Fruit fly (Drosophila melanogaster) whole organism, embryonic: ENCODE data around the gene CG34183.

Experiments used
- Abd-B ChIP-seq: fragments of 200-800 bp; sonication (Bioruptor generic); optimal IDR thresholded peaks from 2 replicates; lab custom pipeline; 2018; ENCODE audit warnings: missing biosample characterization, mild to moderate bottlenecking, missing genetic modification characterization, moderate library complexity
- C15 ChIP-seq: fragments of 200-800 bp; sonication (Bioruptor generic); IDR thresholded peaks from 3 replicates; pipeline ENCODE4 v1.3.6; 2022; ENCODE audit warnings: missing biosample characterization, missing genetic modification characterization
- CG10321 ChIP-seq: fragments of 200-800 bp; sonication (Bioruptor generic); IDR thresholded peaks from 2 replicates; pipeline ENCODE4 v1.3.6; 2022; ENCODE audit warnings: missing biosample characterization, missing genetic modification characterization
- CG10979 ChIP-seq: fragments of 200-800 bp; sonication (Bioruptor generic); optimal IDR thresholded peaks from 2 replicates; lab custom pipeline; 2018; ENCODE audit warnings: missing biosample characterization, mild to moderate bottlenecking, missing genetic modification characterization, moderate library complexity
- CG11456 ChIP-seq: fragments of 200-800 bp; sonication (Bioruptor generic); IDR thresholded peaks from 3 replicates; pipeline ENCODE4 v1.3.6; 2022; ENCODE audit warnings: missing biosample characterization, missing genetic modification characterization
- CG12299 ChIP-seq: fragments of 200-800 bp; sonication (Bioruptor generic); optimal IDR thresholded peaks from 2 replicates; lab custom pipeline; 2018; ENCODE audit warnings: missing biosample characterization, mild to moderate bottlenecking, missing genetic modification characterization
- CG13287 ChIP-seq: fragments of 200-800 bp; sonication (Bioruptor generic); IDR thresholded peaks from 2 replicates; pipeline ENCODE4 v1.3.6; 2022; ENCODE audit warnings: missing biosample characterization, missing genetic modification characterization; ENCODE audit not compliant: partially characterized antibody
- CG14050 ChIP-seq: fragments of 200-800 bp; sonication (Bioruptor generic); IDR thresholded peaks from 3 replicates; pipeline ENCODE4 v1.3.6; 2022; ENCODE audit warnings: missing biosample characterization, missing genetic modification characterization
- CG18619 ChIP-seq: fragments of 200-800 bp; sonication (Bioruptor generic); optimal IDR thresholded peaks from 3 replicates; lab custom pipeline; 2017; ENCODE audit warnings: missing biosample characterization, mild to moderate bottlenecking, missing genetic modification characterization
- CG2199 ChIP-seq: fragments of 200-800 bp; sonication (Bioruptor generic); IDR thresholded peaks from 3 replicates; pipeline ENCODE4 v1.3.6; 2022; ENCODE audit warnings: missing biosample characterization, missing genetic modification characterization
- CG32767 ChIP-seq: fragments of 200-800 bp; sonication (Bioruptor generic); IDR thresholded peaks from 2 replicates; pipeline ENCODE4 v1.3.6; 2022; ENCODE audit warnings: missing biosample characterization, missing genetic modification characterization
- CG6254 ChIP-seq: fragments of 200-800 bp; sonication (Bioruptor generic); optimal IDR thresholded peaks from 3 replicates; lab custom pipeline; 2017; ENCODE audit warnings: mild to moderate bottlenecking, missing biosample characterization, missing genetic modification reagents, missing genetic modification characterization
- CG6854 ChIP-seq: fragments of 200-800 bp; sonication (Bioruptor generic); optimal IDR thresholded peaks from 3 replicates; lab custom pipeline; 2017; ENCODE audit warnings: missing biosample characterization, mild to moderate bottlenecking, missing genetic modification characterization
- CG7839 ChIP-seq: fragments of 200-800 bp; sonication (Bioruptor generic); optimal IDR thresholded peaks from 3 replicates; lab custom pipeline; 2018; ENCODE audit warnings: missing biosample characterization, mild to moderate bottlenecking, missing genetic modification characterization, moderate library complexity
- CG8765 ChIP-seq: fragments of 200-800 bp; sonication (Bioruptor generic); IDR thresholded peaks from 2 replicates; pipeline ENCODE4 v1.3.6; 2022; ENCODE audit warnings: missing biosample characterization, missing genetic modification characterization
- CG8924 ChIP-seq: fragments of 200-800 bp; optimal IDR thresholded peaks from 3 replicates; lab custom pipeline; 2019; ENCODE audit warnings: missing biosample characterization, mild to moderate bottlenecking, missing genetic modification characterization, moderate library complexity
- CTCF ChIP-seq: fragments of 200-800 bp; sonication (Bioruptor generic); optimal IDR thresholded peaks from 2 replicates; lab custom pipeline; 2017; ENCODE audit warnings: missing biosample characterization, mild to moderate bottlenecking, missing genetic modification characterization, moderate library complexity
- Camta ChIP-seq: fragments of 200-800 bp; sonication (Bioruptor generic); optimal IDR thresholded peaks from 2 replicates; lab custom pipeline; 2016; ENCODE audit warnings: missing biosample characterization, missing genetic modification characterization
- Dek ChIP-seq: fragments of 200-800 bp; sonication (Bioruptor generic); optimal IDR thresholded peaks from 3 replicates; lab custom pipeline; 2019; ENCODE audit warnings: missing biosample characterization, mild to moderate bottlenecking, missing genetic modification characterization, moderate library complexity
- E2f2 ChIP-seq: fragments of 200-800 bp; sonication (Bioruptor generic); IDR thresholded peaks from 2 replicates; pipeline ENCODE4 v1.3.6; 2022; ENCODE audit warnings: missing biosample characterization, missing genetic modification characterization
- HmgZ ChIP-seq: fragments of 200-800 bp; sonication (Bioruptor generic); optimal IDR thresholded peaks from 2 replicates; lab custom pipeline; 2018; ENCODE audit warnings: missing biosample characterization, mild to moderate bottlenecking, missing genetic modification characterization
- Hsf ChIP-seq: fragments of 200-800 bp; sonication (Bioruptor generic); optimal IDR thresholded peaks from 3 replicates; lab custom pipeline; 2016; ENCODE audit warnings: missing biosample characterization, missing genetic modification characterization
- MBD-R2 ChIP-seq: fragments of 200-800 bp; sonication (Bioruptor generic); IDR thresholded peaks from 2 replicates; pipeline ENCODE4 v1.3.6; 2022; ENCODE audit warnings: missing biosample characterization, missing genetic modification characterization
- Mrtf ChIP-seq: fragments of 200-800 bp; sonication (Bioruptor generic); IDR thresholded peaks from 3 replicates; pipeline ENCODE4 v1.3.6; 2022; ENCODE audit warnings: missing biosample characterization, missing genetic modification characterization
- Oli ChIP-seq: fragments of 200-800 bp; sonication (Bioruptor generic); optimal IDR thresholded peaks from 2 replicates; lab custom pipeline; 2018; ENCODE audit warnings: missing biosample characterization, mild to moderate bottlenecking, missing genetic modification characterization, moderate library complexity
- Sox100B ChIP-seq: fragments of 200-800 bp; sonication (Bioruptor generic); optimal IDR thresholded peaks from 3 replicates; lab custom pipeline; 2018; ENCODE audit warnings: missing biosample characterization, mild to moderate bottlenecking, missing genetic modification characterization
- Sry-β ChIP-seq: fragments of 200-800 bp; sonication (Bioruptor generic); optimal IDR thresholded peaks from 2 replicates; lab custom pipeline; 2018; ENCODE audit warnings: missing biosample characterization, mild to moderate bottlenecking, missing genetic modification characterization, moderate library complexity
- al ChIP-seq: fragments of 200-800 bp; sonication (Bioruptor generic); IDR thresholded peaks from 2 replicates; pipeline ENCODE4 v1.3.6; 2022; ENCODE audit warnings: missing biosample characterization, missing genetic modification characterization
- ash1 ChIP-seq: fragments of 200-800 bp; sonication (Bioruptor generic); optimal IDR thresholded peaks from 2 replicates; lab custom pipeline; 2018; ENCODE audit warnings: missing biosample characterization, mild to moderate bottlenecking, missing genetic modification characterization
- bcd ChIP-seq: fragments of 200-800 bp; sonication (Bioruptor generic); optimal IDR thresholded peaks from 2 replicates; lab custom pipeline; 2017; ENCODE audit warnings: missing biosample characterization, mild to moderate bottlenecking, missing genetic modification characterization
- bowl ChIP-seq: fragments of 200-800 bp; sonication (Bioruptor generic); IDR thresholded peaks from 2 replicates; pipeline ENCODE4 v1.3.6; 2022; ENCODE audit warnings: missing biosample characterization, missing genetic modification characterization
- bsh ChIP-seq, 2 experiments: fragments of 200-800 bp; sonication (Bioruptor generic); optimal IDR thresholded peaks; 2 replicates each; lab custom pipeline; 2017 to 2018; ENCODE audit warnings: mild to moderate bottlenecking in 2 of 2, missing biosample characterization in 2 of 2, missing genetic modification characterization in 2 of 2, moderate library complexity in 1 of 2
- btn ChIP-seq: fragments of 200-800 bp; sonication (Bioruptor generic); optimal IDR thresholded peaks from 2 replicates; lab custom pipeline; 2016; ENCODE audit warnings: missing biosample characterization, missing genetic modification characterization
- chm ChIP-seq: fragments of 200-800 bp; sonication (Bioruptor generic); IDR thresholded peaks from 2 replicates; pipeline ENCODE4 v1.3.6; 2022; ENCODE audit warnings: missing biosample characterization, missing genetic modification characterization
- cwo ChIP-seq: fragments of 200-800 bp; sonication (Bioruptor generic); optimal IDR thresholded peaks from 3 replicates; lab custom pipeline; 2017; ENCODE audit warnings: missing biosample characterization, missing genetic modification characterization, mild to moderate bottlenecking, moderate library complexity, missing genetic modification reagents
- dati ChIP-seq: fragments of 200-800 bp; sonication (Bioruptor generic); IDR thresholded peaks from 2 replicates; pipeline ENCODE4 v1.3.6; 2022; ENCODE audit warnings: missing biosample characterization, missing genetic modification characterization
- en ChIP-seq: fragments of 200-800 bp; sonication (Bioruptor generic); optimal IDR thresholded peaks from 2 replicates; lab custom pipeline; 2016; ENCODE audit warnings: missing biosample characterization, missing genetic modification characterization
- jumu ChIP-seq: fragments of 200-800 bp; sonication (Bioruptor generic); optimal IDR thresholded peaks from 3 replicates; lab custom pipeline; 2016; ENCODE audit warnings: missing biosample characterization, missing genetic modification characterization
- lilli ChIP-seq: fragments of 200-800 bp; sonication (Bioruptor generic); optimal IDR thresholded peaks from 3 replicates; lab custom pipeline; 2016; ENCODE audit warnings: missing biosample characterization, missing genetic modification characterization
- lmd ChIP-seq: fragments of 200-800 bp; sonication (Bioruptor generic); IDR thresholded peaks from 2 replicates; pipeline ENCODE4 v1.3.6; 2022; ENCODE audit warnings: missing biosample characterization, missing genetic modification characterization
- mam ChIP-seq: fragments of 200-800 bp; sonication (Bioruptor generic); optimal IDR thresholded peaks from 3 replicates; lab custom pipeline; 2016; ENCODE audit warnings: missing biosample characterization, missing genetic modification characterization
- nmo ChIP-seq: fragments of 200-800 bp; sonication (Bioruptor generic); optimal IDR thresholded peaks from 2 replicates; lab custom pipeline; 2018; ENCODE audit warnings: missing biosample characterization, mild to moderate bottlenecking, missing genetic modification characterization, moderate library complexity
- nom ChIP-seq: fragments of 200-800 bp; sonication (Bioruptor generic); optimal IDR thresholded peaks from 2 replicates; lab custom pipeline; 2017; ENCODE audit warnings: missing biosample characterization, missing genetic modification characterization, mild to moderate bottlenecking, moderate library complexity, missing genetic modification reagents
- pita ChIP-seq: fragments of 200-800 bp; sonication (Bioruptor generic); optimal IDR thresholded peaks from 2 replicates; lab custom pipeline; 2017; ENCODE audit warnings: missing biosample characterization, mild to moderate bottlenecking, missing genetic modification characterization
- so ChIP-seq: fragments of 200-800 bp; sonication (Bioruptor generic); IDR thresholded peaks from 3 replicates; pipeline ENCODE4 v1.3.6; 2022; ENCODE audit warnings: missing biosample characterization, missing genetic modification characterization
- stwl ChIP-seq: fragments of 200-800 bp; sonication (Bioruptor generic); optimal IDR thresholded peaks from 3 replicates; lab custom pipeline; 2018; ENCODE audit warnings: missing biosample characterization, mild to moderate bottlenecking, missing genetic modification characterization, moderate library complexity
- tgo ChIP-seq: fragments of 200-800 bp; sonication (Bioruptor generic); IDR thresholded peaks from 3 replicates; pipeline ENCODE4 v1.3.6; 2022; ENCODE audit warnings: missing biosample characterization, missing genetic modification characterization
- tx ChIP-seq: fragments of 200-800 bp; sonication (Bioruptor generic); optimal IDR thresholded peaks from 2 replicates; lab custom pipeline; 2016; ENCODE audit warnings: missing biosample characterization, missing genetic modification characterization
- vvl ChIP-seq: fragments of 200-800 bp; sonication (Bioruptor generic); IDR thresholded peaks from 2 replicates; pipeline ENCODE4 v1.3.6; 2022; ENCODE audit warnings: missing biosample characterization, missing genetic modification characterization
- wor ChIP-seq: fragments of 200-800 bp; sonication (Bioruptor generic); IDR thresholded peaks from 2 replicates; pipeline ENCODE4 v1.3.6; 2022; ENCODE audit warnings: missing biosample characterization, missing genetic modification characterization
- zen2 ChIP-seq: fragments of 200-800 bp; sonication (Bioruptor generic); IDR thresholded peaks from 3 replicates; pipeline ENCODE4 v1.3.6; 2022; ENCODE audit warnings: missing biosample characterization, missing genetic modification characterization; ENCODE audit not compliant: partially characterized antibody

CG34183 gene

dm6 chr2L:9921401-9921800 is 30.8 kb upstream of the CG34183 start, which contains the start of gene CG4592 (continued):
- peak; percentile 86 for TF ChIP-seq vvl (GFP tag; lab: Robert Waterston, UW)
- TF ChIP-seq CG8924: peak; percentile 75
- TF ChIP-seq CG7839 (tag; lab: Kevin White, UChicago): no peak
- no peak for TF ChIP-seq Dek (tag; lab: Kevin White, UChicago)
- TF ChIP-seq nmo (GFP tag; lab: Kevin White, UChicago): peak; percentile 56
- TF ChIP-seq al (GFP tag; lab: Robert Waterston, UW): no peak
- peak; percentile 60 for TF ChIP-seq E2f2 (GFP tag; lab: Robert Waterston, UW)
- TF ChIP-seq CG32767 (GFP tag; lab: Robert Waterston, UW): peak; percentile 56; the same call in 1 of the 2 replicates
- TF ChIP-seq Oli: peak; percentile 33
- no peak for TF ChIP-seq Sox100B (GFP tag; lab: Kevin White, UChicago)
- TF ChIP-seq CG13287: peak; percentile 40; the same call in 1 of the 2 replicates
- peak; percentile 69 for TF ChIP-seq lilli (GFP tag; lab: Kevin White, UChicago)
- TF ChIP-seq ash1 (GFP tag; lab: Kevin White, UChicago): no peak
- TF ChIP-seq CG2199 (GFP tag; lab: Robert Waterston, UW): no peak
- no peak for TF ChIP-seq bowl
- TF ChIP-seq Mrtf (GFP tag; lab: Robert Waterston, UW): peak; percentile 31; the same call in 2 of the 3 replicates
- TF ChIP-seq HmgZ (tag; lab: Kevin White, UChicago): peak; percentile 63
- peak; percentile 46 for TF ChIP-seq CG6854 (GFP tag; lab: Kevin White, UChicago)
- TF ChIP-seq en (GFP tag; lab: Kevin White, UChicago): no peak
- TF ChIP-seq Hsf (GFP tag; lab: Kevin White, UChicago): peak; percentile 72
- TF ChIP-seq mam (GFP tag; lab: Kevin White, UChicago): peak; percentile 33
- peak; percentile 37 for TF ChIP-seq Camta (GFP tag; lab: Kevin White, UChicago)
- peak; percentile 14 for TF ChIP-seq pita (GFP tag; lab: Kevin White, UChicago)
- peak; percentile 59 for TF ChIP-seq bcd (GFP tag; lab: Kevin White, UChicago)
- TF ChIP-seq chm: peak; percentile 90
- peak; percentile 32; the same call in 1 of the 2 replicates for TF ChIP-seq CG10321 (GFP tag; lab: Robert Waterston, UW)
- TF ChIP-seq C15 (GFP tag; lab: Robert Waterston, UW): no peak
- TF ChIP-seq jumu (GFP tag; lab: Kevin White, UChicago): peak; percentile 30
- peak; percentile 63 for TF ChIP-seq tgo (GFP tag; lab: Robert Waterston, UW)
- TF ChIP-seq btn (GFP tag; lab: Kevin White, UChicago): no peak
- TF ChIP-seq CG10979: peak; percentile 73
- peak in 1 of 2 experiments; percentile 70 for TF ChIP-seq bsh (GFP tag; optimal IDR thresholded peaks at IDR 0.05; lab: Kevin White, UChicago)
- TF ChIP-seq CG12299 (tag; lab: Kevin White, UChicago): peak; percentile 19
- no peak for TF ChIP-seq zen2 (GFP tag; lab: Robert Waterston, UW)
- no peak for TF ChIP-seq Sry-β (GFP tag; lab: Kevin White, UChicago)
- TF ChIP-seq Abd-B (GFP tag; lab: Kevin White, UChicago): no peak
- no peak for TF ChIP-seq stwl (tag; lab: Kevin White, UChicago)
- TF ChIP-seq CG6254: peak; percentile 5
- TF ChIP-seq CG14050 (GFP tag; lab: Robert Waterston, UW): 0 out of 3 replicates have a peak, but pooled peaks have one; percentile 32
- TF ChIP-seq cwo (GFP tag; lab: Kevin White, UChicago): peak; percentile 14
- TF ChIP-seq nom (GFP tag; lab: Kevin White, UChicago): no peak
- peak; percentile 10 for TF ChIP-seq CG18619 (GFP tag; lab: Kevin White, UChicago)
- no peak for TF ChIP-seq tx (GFP tag; lab: Kevin White, UChicago)
- peak; percentile 57; the same call in 1 of the 2 replicates for TF ChIP-seq lmd (GFP tag; lab: Robert Waterston, UW)
- no peak for TF ChIP-seq CTCF (GFP tag; lab: Kevin White, UChicago)
- TF ChIP-seq CG8765 (GFP tag; lab: Robert Waterston, UW): no peak
- 0 out of 3 replicates have a peak, but pooled peaks have one; percentile 21 for TF ChIP-seq so
- 0 out of 2 replicates have a peak, but pooled peaks have one; percentile 35 for TF ChIP-seq dati (GFP tag; lab: Robert Waterston, UW)
- TF ChIP-seq CG11456 (GFP tag; lab: Robert Waterston, UW): peak; percentile 73; the same call in 2 of the 3 replicates
- TF ChIP-seq MBD-R2: peak; percentile 92
- TF ChIP-seq wor (GFP tag; lab: Robert Waterston, UW): no peak
